Fruit fly (Drosophila melanogaster) whole organism, embryonic: ENCODE data around the gene CG3078.

Source experiments
- Asciz ChIP-seq: fragments of 200-800 bp; sonication (Bioruptor generic); optimal IDR thresholded peaks from 2 replicates; lab custom pipeline; 2017; ENCODE audit warnings: missing biosample characterization, mild to moderate bottlenecking, missing genetic modification characterization, missing genetic modification reagents
- CG10267 ChIP-seq: fragments of 200-800 bp; sonication (Bioruptor generic); optimal IDR thresholded peaks from 2 replicates; lab custom pipeline; 2018; ENCODE audit warnings: missing biosample characterization, mild to moderate bottlenecking, missing genetic modification characterization, moderate library complexity
- CG10321 ChIP-seq: fragments of 200-800 bp; sonication (Bioruptor generic); IDR thresholded peaks from 2 replicates; pipeline ENCODE4 v1.3.6; 2022; ENCODE audit warnings: missing biosample characterization, missing genetic modification characterization
- CG12391 ChIP-seq: fragments of 200-800 bp; sonication (Bioruptor generic); optimal IDR thresholded peaks from 3 replicates; lab custom pipeline; 2018; ENCODE audit warnings: missing biosample characterization, mild to moderate bottlenecking, missing genetic modification characterization, moderate library complexity
- CG13624 ChIP-seq: fragments of 200-800 bp; sonication (Bioruptor generic); optimal IDR thresholded peaks from 2 replicates; lab custom pipeline; 2016; ENCODE audit warnings: missing biosample characterization, missing genetic modification characterization
- CG14014 ChIP-seq: fragments of 200-800 bp; sonication (Bioruptor generic); IDR thresholded peaks from 2 replicates; pipeline ENCODE4 v1.3.6; 2022; ENCODE audit warnings: missing biosample characterization, missing genetic modification characterization
- CG14860 ChIP-seq: fragments of 200-800 bp; sonication (Bioruptor generic); IDR thresholded peaks from 3 replicates; pipeline ENCODE4 v1.3.6; 2022; ENCODE audit warnings: missing biosample characterization, missing genetic modification characterization; ENCODE audit not compliant: partially characterized antibody
- CG15011 ChIP-seq: fragments of 200-800 bp; sonication (Bioruptor generic); optimal IDR thresholded peaks from 3 replicates; lab custom pipeline; 2018; ENCODE audit warnings: missing biosample characterization, mild to moderate bottlenecking, missing genetic modification characterization
- CG15269 ChIP-seq: fragments of 200-800 bp; sonication (Bioruptor generic); optimal IDR thresholded peaks from 2 replicates; lab custom pipeline; 2018; ENCODE audit warnings: missing biosample characterization, mild to moderate bottlenecking, missing genetic modification characterization, moderate library complexity
- CG16863 ChIP-seq: fragments of 200-800 bp; sonication (Bioruptor generic); optimal IDR thresholded peaks from 3 replicates; lab custom pipeline; 2016; ENCODE audit warnings: missing biosample characterization, missing genetic modification characterization
- CG17912 ChIP-seq: fragments of 200-800 bp; sonication (Bioruptor generic); optimal IDR thresholded peaks from 2 replicates; lab custom pipeline; 2018; ENCODE audit warnings: missing biosample characterization, mild to moderate bottlenecking, missing genetic modification characterization
- CG1832 ChIP-seq: fragments of 200-800 bp; sonication (Bioruptor generic); optimal IDR thresholded peaks from 2 replicates; lab custom pipeline; 2017; ENCODE audit warnings: missing biosample characterization, mild to moderate bottlenecking, missing genetic modification characterization, inconsistent platforms
- CG18476 ChIP-seq: fragments of 200-800 bp; sonication (Bioruptor generic); optimal IDR thresholded peaks from 2 replicates; lab custom pipeline; 2016; ENCODE audit warnings: missing biosample characterization, mild to moderate bottlenecking, missing genetic modification characterization
- CG32767 ChIP-seq: fragments of 200-800 bp; sonication (Bioruptor generic); IDR thresholded peaks from 2 replicates; pipeline ENCODE4 v1.3.6; 2022; ENCODE audit warnings: missing biosample characterization, missing genetic modification characterization
- CG4707 ChIP-seq: fragments of 200-800 bp; sonication (Bioruptor generic); optimal IDR thresholded peaks from 2 replicates; lab custom pipeline; 2018; ENCODE audit warnings: missing biosample characterization, mild to moderate bottlenecking, missing genetic modification characterization, moderate library complexity
- CG6254 ChIP-seq: fragments of 200-800 bp; sonication (Bioruptor generic); optimal IDR thresholded peaks from 3 replicates; lab custom pipeline; 2017; ENCODE audit warnings: mild to moderate bottlenecking, missing biosample characterization, missing genetic modification reagents, missing genetic modification characterization
- CG6854 ChIP-seq: fragments of 200-800 bp; sonication (Bioruptor generic); optimal IDR thresholded peaks from 3 replicates; lab custom pipeline; 2017; ENCODE audit warnings: missing biosample characterization, mild to moderate bottlenecking, missing genetic modification characterization
- CG7271 ChIP-seq: fragments of 200-800 bp; sonication (Bioruptor generic); optimal IDR thresholded peaks from 2 replicates; lab custom pipeline; 2018; ENCODE audit warnings: missing biosample characterization, mild to moderate bottlenecking, missing genetic modification characterization, moderate library complexity
- D19B ChIP-seq: fragments of 200-800 bp; sonication (Bioruptor generic); optimal IDR thresholded peaks from 2 replicates; lab custom pipeline; 2017; ENCODE audit warnings: missing biosample characterization, mild to moderate bottlenecking, missing genetic modification characterization
- Doc2 ChIP-seq: fragments of 200-800 bp; sonication (Bioruptor generic); IDR thresholded peaks from 2 replicates; pipeline ENCODE4 v1.3.6; 2022; ENCODE audit warnings: missing biosample characterization, missing genetic modification characterization
- Dref ChIP-seq: fragments of 200-800 bp; sonication (Bioruptor generic); IDR thresholded peaks from 2 replicates; pipeline ENCODE4 v1.3.6; 2022; ENCODE audit warnings: missing biosample characterization, missing genetic modification characterization
- Drgx ChIP-seq: fragments of 200-800 bp; sonication (Bioruptor generic); IDR thresholded peaks from 2 replicates; pipeline ENCODE4 v1.3.6; 2022; ENCODE audit warnings: missing biosample characterization, missing genetic modification characterization
- Ets65A ChIP-seq: fragments of 200-800 bp; sonication (Bioruptor generic); peaks from one replicate; lab custom pipeline; 2016; ENCODE audit warnings: missing biosample characterization, missing genetic modification characterization
- Ets97D ChIP-seq: fragments of 200-800 bp; sonication (Bioruptor generic); optimal IDR thresholded peaks from 3 replicates; lab custom pipeline; 2016; ENCODE audit warnings: missing biosample characterization, missing genetic modification characterization
- H2.0 ChIP-seq: fragments of 200-800 bp; sonication (Bioruptor generic); IDR thresholded peaks from 2 replicates; pipeline ENCODE4 v1.3.6; 2022; ENCODE audit warnings: missing biosample characterization, missing genetic modification characterization
- Hr78 ChIP-seq, 2 experiments: fragments of 200-800 bp in 1 of 2; fragments of >200 bp in 1 of 2; sonication (Bioruptor generic) in 1 of 2; optimal IDR thresholded peaks; 2 replicates each; lab custom pipeline; 2017 to 2019; ENCODE audit warnings: missing biosample characterization in 2 of 2, missing genetic modification characterization in 2 of 2, mild to moderate bottlenecking in 1 of 2, moderate library complexity in 1 of 2
- Kr ChIP-seq: fragments of 200-800 bp; sonication (Bioruptor generic); optimal IDR thresholded peaks from 2 replicates; lab custom pipeline; 2017; ENCODE audit warnings: missing biosample characterization, mild to moderate bottlenecking, missing genetic modification characterization
- Lim3 ChIP-seq: fragments of 200-800 bp; sonication (Bioruptor generic); IDR thresholded peaks from 2 replicates; pipeline ENCODE4 v1.3.6; 2022; ENCODE audit warnings: missing biosample characterization, missing genetic modification characterization
- Meics ChIP-seq: fragments of 200-800 bp; sonication (Bioruptor generic); optimal IDR thresholded peaks from 2 replicates; lab custom pipeline; 2017; ENCODE audit warnings: missing biosample characterization, mild to moderate bottlenecking, missing genetic modification characterization
- Pdp1 ChIP-seq, 2 experiments: fragments of 200-800 bp; sonication (Bioruptor generic); optimal IDR thresholded peaks; 3 replicates each; lab custom pipeline; 2016; ENCODE audit warnings: missing biosample characterization in 2 of 2, missing genetic modification characterization in 2 of 2, mild to moderate bottlenecking in 1 of 2, moderate library complexity in 1 of 2
- Poxn ChIP-seq: fragments of 200-800 bp; sonication (Bioruptor generic); IDR thresholded peaks from 2 replicates; pipeline ENCODE4 v1.3.6; 2022; ENCODE audit warnings: missing biosample characterization, missing genetic modification characterization
- Rfx ChIP-seq: fragments of 200-800 bp; sonication (Bioruptor generic); IDR thresholded peaks from 2 replicates; pipeline ENCODE4 v1.3.6; 2022; ENCODE audit warnings: missing biosample characterization, missing genetic modification characterization
- Stat92E ChIP-seq, 3 experiments: fragments of >200 bp in 2 of 3; fragments of 200-800 bp in 1 of 3; sonication (Bioruptor generic) in 1 of 3; optimal IDR thresholded peaks; 2 replicates each; lab custom pipeline; 2017 to 2019; ENCODE audit warnings: missing biosample characterization in 3 of 3, missing genetic modification characterization in 3 of 3, mild to moderate bottlenecking in 1 of 3, moderate library complexity in 1 of 3
- bowl ChIP-seq: fragments of 200-800 bp; sonication (Bioruptor generic); IDR thresholded peaks from 2 replicates; pipeline ENCODE4 v1.3.6; 2022; ENCODE audit warnings: missing biosample characterization, missing genetic modification characterization
- cg ChIP-seq: fragments of 200-800 bp; sonication (Bioruptor generic); optimal IDR thresholded peaks from 3 replicates; lab custom pipeline; 2019; ENCODE audit warnings: missing biosample characterization, mild to moderate bottlenecking, missing genetic modification characterization, moderate library complexity
- ewg ChIP-seq: fragments of 200-800 bp; sonication (Bioruptor generic); optimal IDR thresholded peaks from 3 replicates; lab custom pipeline; 2017; ENCODE audit warnings: mild to moderate bottlenecking, missing biosample characterization, missing genetic modification reagents, missing genetic modification characterization
- gem ChIP-seq: fragments of 200-800 bp; sonication (Bioruptor generic); optimal IDR thresholded peaks from 2 replicates; lab custom pipeline; 2019; ENCODE audit warnings: missing biosample characterization, mild to moderate bottlenecking, missing genetic modification characterization, moderate library complexity
- gsb ChIP-seq: fragments of 200-800 bp; sonication (Bioruptor generic); IDR thresholded peaks from 2 replicates; pipeline ENCODE4 v1.3.6; 2022; ENCODE audit warnings: missing biosample characterization, missing genetic modification characterization
- kah ChIP-seq: fragments of 200-800 bp; sonication (Bioruptor generic); optimal IDR thresholded peaks from 2 replicates; lab custom pipeline; 2018; ENCODE audit warnings: missing biosample characterization, mild to moderate bottlenecking, missing genetic modification characterization
- mirr ChIP-seq: fragments of 200-800 bp; sonication (Bioruptor generic); optimal IDR thresholded peaks from 3 replicates; lab custom pipeline; 2018; ENCODE audit warnings: missing biosample characterization, mild to moderate bottlenecking, missing genetic modification characterization
- nerfin-1 ChIP-seq: fragments of 200-800 bp; sonication (Bioruptor generic); optimal IDR thresholded peaks from 3 replicates; lab custom pipeline; 2019; ENCODE audit warnings: missing biosample characterization, mild to moderate bottlenecking, missing genetic modification characterization, moderate library complexity
- pb ChIP-seq: fragments of 200-800 bp; sonication (Bioruptor generic); optimal IDR thresholded peaks from 3 replicates; lab custom pipeline; 2016; ENCODE audit warnings: missing biosample characterization, missing genetic modification characterization
- pfk ChIP-seq: fragments of 200-800 bp; sonication (Bioruptor generic); optimal IDR thresholded peaks from 2 replicates; lab custom pipeline; 2018; ENCODE audit warnings: missing biosample characterization, mild to moderate bottlenecking, missing genetic modification characterization, moderate library complexity
- sens-2 ChIP-seq: fragments of 200-800 bp; sonication (Bioruptor generic); IDR thresholded peaks from 2 replicates; pipeline ENCODE4 v1.3.6; 2022; ENCODE audit warnings: missing biosample characterization, missing genetic modification characterization
- seq ChIP-seq: fragments of 200-800 bp; sonication (Bioruptor generic); IDR thresholded peaks from 2 replicates; pipeline ENCODE4 v1.3.6; 2022; ENCODE audit warnings: missing biosample characterization, missing genetic modification characterization
- tll ChIP-seq, 2 experiments: fragments of 200-800 bp in 1 of 2; fragments of >200 bp in 1 of 2; sonication (Bioruptor generic) in 1 of 2; optimal IDR thresholded peaks; 2 replicates each; lab custom pipeline; 2017 to 2019; ENCODE audit warnings: missing biosample characterization in 2 of 2, missing genetic modification characterization in 2 of 2, mild to moderate bottlenecking in 1 of 2, moderate library complexity in 1 of 2
- unc-4 ChIP-seq: fragments of 200-800 bp; sonication (Bioruptor generic); IDR thresholded peaks from 2 replicates; pipeline ENCODE4 v1.3.6; 2022; ENCODE audit warnings: missing biosample characterization, missing genetic modification characterization; ENCODE audit not compliant: partially characterized antibody
- wdn ChIP-seq: fragments of 200-800 bp; sonication (Bioruptor generic); IDR thresholded peaks from 2 replicates; pipeline ENCODE4 v1.3.6; 2022; ENCODE audit warnings: missing biosample characterization, missing genetic modification characterization
- wek ChIP-seq: fragments of 200-800 bp; sonication (Bioruptor generic); optimal IDR thresholded peaks from 3 replicates; lab custom pipeline; 2018; ENCODE audit warnings: missing biosample characterization, mild to moderate bottlenecking, missing genetic modification characterization, moderate library complexity

CG3078 gene

dm6 chrX:2269822-2270556 lies 10.3 kb upstream of the CG3078 start (continued):
- TF ChIP-seq CG14014 (GFP tag; lab: Robert Waterston, UW) (no peak), Hr78 (GFP tag; optimal IDR thresholded peaks at IDR 0.05; lab: Kevin White, UChicago) (no peak), seq (GFP tag; lab: Robert Waterston, UW) (no peak), Meics (GFP tag; lab: Kevin White, UChicago) (no peak), Drgx (GFP tag; lab: Robert Waterston, UW) (peak; percentile 56), Doc2 (GFP tag; lab: Robert Waterston, UW) (no peak), gsb (no peak), cg (peak; percentile 79), nerfin-1 (tag; lab: Kevin White, UChicago) (no peak), sens-2 (GFP tag; lab: Robert Waterston, UW) (no peak), Asciz (GFP tag; lab: Kevin White, UChicago) (no peak), Lim3 (GFP tag; lab: Robert Waterston, UW) (no peak), mirr (GFP tag; lab: Kevin White, UChicago) (peak; percentile 7), CG14860 (GFP tag; lab: Robert Waterston, UW) (no peak), gem (tag; lab: Kevin White, UChicago) (no peak), Rfx (GFP tag; lab: Robert Waterston, UW) (peak; percentile 17; the same call in 1 of the 2 replicates), kah (GFP tag; lab: Kevin White, UChicago) (no peak), bowl (GFP tag; lab: Robert Waterston, UW) (no peak), CG6254 (GFP tag; lab: Kevin White, UChicago) (no peak), ewg (no peak), CG17912 (GFP tag; lab: Kevin White, UChicago) (no peak), H2.0 (GFP tag; lab: Robert Waterston, UW) (no peak), pb (GFP tag; lab: Kevin White, UChicago) (no peak), unc-4 (no peak), CG15269 (tag; lab: Kevin White, UChicago) (no peak), Kr (GFP tag; lab: Kevin White, UChicago) (peak; percentile 58), Poxn (GFP tag; lab: Robert Waterston, UW) (no peak), CG1832 (GFP tag; lab: Kevin White, UChicago) (peak; percentile 50), tll (GFP tag; optimal IDR thresholded peaks at IDR 0.05; lab: Kevin White, UChicago) (no peak), CG12391 (tag; lab: Kevin White, UChicago) (no peak), CG7271 (no peak), CG15011 (no peak), wdn (GFP tag; lab: Robert Waterston, UW) (no peak), Ets97D (no peak), CG10267 (tag; lab: Kevin White, UChicago) (no peak), Ets65A (no peak), Dref (peak; percentile 57), CG10321 (GFP tag; lab: Robert Waterston, UW) (peak; percentile 73; the same call in 1 of the 2 replicates), pfk (GFP tag; lab: Kevin White, UChicago) (no peak), CG6854 (GFP tag; lab: Kevin White, UChicago) (no peak), CG16863 (GFP tag; lab: Kevin White, UChicago) (no peak), D19B (GFP tag; lab: Kevin White, UChicago) (no peak), CG32767 (GFP tag; lab: Robert Waterston, UW) (0 out of 2 replicates have a peak, but pooled peaks have one; percentile 8), wek (no peak), CG4707 (peak; percentile 30), CG13624 (GFP tag; lab: Kevin White, UChicago) (no peak), Stat92E (GFP tag; optimal IDR thresholded peaks at IDR 0.05; lab: Kevin White, UChicago) (no peak), Pdp1 (GFP tag; optimal IDR thresholded peaks at IDR 0.05; lab: Kevin White, UChicago) (peak in 1 of 2 experiments; percentile 59), CG18476 (GFP tag; lab: Kevin White, UChicago) (no peak)
